Fruit fly (Drosophila melanogaster): Measurements from ENCODE around the gene CG14985.

CG14985 gene

dm6 chr3L:4040247-4040925 is 37.1 kb downstream of the CG14985 start, which contains the start of the genes CG11593 and Rcd5 (continued):
- TF ChIP-seq CG17186 (GFP tag; optimal IDR thresholded peaks at IDR 0.05) = peak; percentile 69
- TF ChIP-seq Dek (tag; optimal IDR thresholded peaks at IDR 0.05) = no peak
- peak; percentile 25 for TF ChIP-seq org-1 (GFP tag; optimal IDR thresholded peaks at IDR 0.05)
- peak; percentile 64 for TF ChIP-seq CG18619 (GFP tag; optimal IDR thresholded peaks at IDR 0.05)
- TF ChIP-seq CG13775 (GFP tag; optimal IDR thresholded peaks at IDR 0.05) = peak; percentile 84
- TF ChIP-seq fd64A (GFP tag; optimal IDR thresholded peaks at IDR 0.05) = no peak
- peak; percentile 42 for TF ChIP-seq CG4328 (GFP tag; optimal IDR thresholded peaks at IDR 0.05)
- TF ChIP-seq Dfd (GFP tag; optimal IDR thresholded peaks at IDR 0.05) = peak in 1 of 2 experiments; percentile 27
- no peak for TF ChIP-seq D19B (GFP tag; optimal IDR thresholded peaks at IDR 0.05)
- TF ChIP-seq CG11504 (tag; optimal IDR thresholded peaks at IDR 0.05) = no peak
- TF ChIP-seq gsb (GFP tag; IDR thresholded peaks at IDR 0.05) = peak; percentile 42; the same call in 1 of the 2 replicates
- TF ChIP-seq Jarid2 (GFP tag; optimal IDR thresholded peaks at IDR 0.05) = no peak
- TF ChIP-seq E2f1 (GFP tag; IDR thresholded peaks at IDR 0.05) = peak; percentile 83
- peak; percentile 80 for TF ChIP-seq CG4404 (GFP tag; IDR thresholded peaks at IDR 0.05)
- peak; percentile 76 for TF ChIP-seq Abd-B (GFP tag; optimal IDR thresholded peaks at IDR 0.05)
- peak; percentile 64; the same call in 1 of the 2 replicates for TF ChIP-seq wor (GFP tag; IDR thresholded peaks at IDR 0.05)
- TF ChIP-seq cwo (GFP tag; optimal IDR thresholded peaks at IDR 0.05) = no peak
- TF ChIP-seq oc (tag; optimal IDR thresholded peaks at IDR 0.05) = no peak
- TF ChIP-seq odd (GFP tag; optimal IDR thresholded peaks at IDR 0.05) = no peak
- no peak for TF ChIP-seq btn (GFP tag; optimal IDR thresholded peaks at IDR 0.05)
- TF ChIP-seq psq (GFP tag; optimal IDR thresholded peaks at IDR 0.05) = peak; percentile 16
- TF ChIP-seq GATAe (GFP tag; conservative IDR thresholded peaks at IDR 0.05) = peak; percentile 70
- no peak for TF ChIP-seq Neu2 (GFP tag; optimal IDR thresholded peaks at IDR 0.05; ENCODE audit: borderline replicate concordance)
- TF ChIP-seq sr (GFP tag; IDR thresholded peaks at IDR 0.05) = peak; percentile 54; the same call in 1 of the 3 replicates
- no peak for TF ChIP-seq abd-A (tag; optimal IDR thresholded peaks at IDR 0.05)
- no peak for TF ChIP-seq HmgD (GFP tag; optimal IDR thresholded peaks at IDR 0.05)
- peak; percentile 25 for TF ChIP-seq Ets97D (GFP tag; optimal IDR thresholded peaks at IDR 0.05)
- peak in 1 of 2 experiments; percentile 11 for TF ChIP-seq tll (GFP tag; optimal IDR thresholded peaks at IDR 0.05)
- peak; percentile 35 for TF ChIP-seq pum (GFP tag; optimal IDR thresholded peaks at IDR 0.05)
- TF ChIP-seq h (optimal IDR thresholded peaks at IDR 0.05) = no peak
- no peak for TF ChIP-seq Myb (GFP tag; optimal IDR thresholded peaks at IDR 0.05)
- TF ChIP-seq gsb-n (tag; optimal IDR thresholded peaks at IDR 0.05) = no peak
- no peak for TF ChIP-seq pita (GFP tag; optimal IDR thresholded peaks at IDR 0.05)
- peak; percentile 67; the same call in 1 of the 2 replicates for TF ChIP-seq stc (GFP tag; IDR thresholded peaks at IDR 0.05)
- peak; percentile 65 for TF ChIP-seq CG10209 (GFP tag; optimal IDR thresholded peaks at IDR 0.05)
- TF ChIP-seq Hmx (GFP tag; optimal IDR thresholded peaks at IDR 0.05) = no peak
- no peak for TF ChIP-seq her (GFP tag; optimal IDR thresholded peaks at IDR 0.05)
- peak; percentile 24 for TF ChIP-seq Fer2 (tag; optimal IDR thresholded peaks at IDR 0.05)
- peak; percentile 45; the same call in 1 of the 2 replicates for TF ChIP-seq cas (GFP tag; IDR thresholded peaks at IDR 0.05)
- TF ChIP-seq CG3847 (GFP tag; IDR thresholded peaks at IDR 0.05) = peak; percentile 95
- TF ChIP-seq sug (tag; optimal IDR thresholded peaks at IDR 0.05) = no peak
- TF ChIP-seq Pdp1 (GFP tag; optimal IDR thresholded peaks at IDR 0.05) = peak; percentile 36 to 50
- no peak for TF ChIP-seq CG4282 (GFP tag; optimal IDR thresholded peaks at IDR 0.05)
- TF ChIP-seq trem (tag; optimal IDR thresholded peaks at IDR 0.05) = peak; percentile 88
- TF ChIP-seq CG7556 (GFP tag; optimal IDR thresholded peaks at IDR 0.05) = no peak
- TF ChIP-seq CG1529 (GFP tag; optimal IDR thresholded peaks at IDR 0.05) = no peak
- 0 out of 2 replicates have a peak, but pooled peaks have one; percentile 31 for TF ChIP-seq rib (GFP tag; IDR thresholded peaks at IDR 0.05)
- TF ChIP-seq CG15479 (GFP tag; optimal IDR thresholded peaks at IDR 0.05) = peak; percentile 25
- peak; percentile 39 for TF ChIP-seq Dp (GFP tag; optimal IDR thresholded peaks at IDR 0.05)

All from whole organism, embryonic.